Fruit fly (Drosophila melanogaster): ENCODE measurements around the gene CG32450.

CG32450 gene

dm6 chr3L:22316913-22317312, 12.7 kb upstream of the CG32450 start:
- no peak for TF ChIP-seq Vsx2 (GFP tag; optimal IDR thresholded peaks at IDR 0.05; ENCODE audit: partially characterized antibody)
- no peak for TF ChIP-seq tai (GFP tag; optimal IDR thresholded peaks at IDR 0.05)

dm6 chr3L:22337816-22338215, 8.2 kb downstream of the CG32450 start:
- TF ChIP-seq Dfd (GFP tag; optimal IDR thresholded peaks at IDR 0.05) (peak; percentile 91), ey (GFP tag; optimal IDR thresholded peaks at IDR 0.05) (no peak)

DNA sequence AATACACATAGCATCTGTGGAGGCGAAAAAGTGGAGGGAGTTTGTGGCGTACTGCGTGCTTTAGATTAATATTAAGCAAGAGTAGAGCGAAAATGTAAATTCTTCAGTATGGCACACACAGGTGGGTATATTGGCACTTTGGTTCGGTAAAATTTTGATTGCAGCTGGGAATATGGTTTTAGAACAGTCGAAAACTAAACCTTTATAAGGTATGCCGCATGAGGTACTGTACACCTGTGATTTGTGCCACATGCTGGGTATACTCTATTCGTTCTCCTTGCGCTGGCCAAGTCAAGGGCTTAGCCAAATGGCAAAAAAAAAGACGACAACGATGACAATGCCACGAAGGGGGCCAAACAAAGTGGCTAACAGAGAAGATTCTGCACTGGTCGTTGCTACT, 13.0 kb downstream of the CG32450 start:
- TF ChIP-seq pan (optimal IDR thresholded peaks at IDR 0.05) (no peak), Hr83 (GFP tag; optimal IDR thresholded peaks at IDR 0.05; ENCODE audit: poor library complexity, severe bottlenecking) (no peak), ey (GFP tag; optimal IDR thresholded peaks at IDR 0.05) (no peak), h (GFP tag; optimal IDR thresholded peaks at IDR 0.05) (no peak), Myc (optimal IDR thresholded peaks at IDR 0.05) (no peak), Dif (GFP tag; optimal IDR thresholded peaks at IDR 0.05; ENCODE audit: partially characterized antibody) (no peak), dmrt93B (GFP tag; optimal IDR thresholded peaks at IDR 0.05) (no peak), OdsH (GFP tag; optimal IDR thresholded peaks at IDR 0.05) (no peak), lola (GFP tag; optimal IDR thresholded peaks at IDR 0.05) (no peak), Rel (GFP tag; optimal IDR thresholded peaks at IDR 0.05) (no peak), Rel (tag; optimal IDR thresholded peaks at IDR 0.05) (no peak), Sp1 (GFP tag; optimal IDR thresholded peaks at IDR 0.05) (no peak), fru (GFP tag; optimal IDR thresholded peaks at IDR 0.05) (no peak), Hnf4 (GFP tag; optimal IDR thresholded peaks at IDR 0.05) (no peak)

DNA sequence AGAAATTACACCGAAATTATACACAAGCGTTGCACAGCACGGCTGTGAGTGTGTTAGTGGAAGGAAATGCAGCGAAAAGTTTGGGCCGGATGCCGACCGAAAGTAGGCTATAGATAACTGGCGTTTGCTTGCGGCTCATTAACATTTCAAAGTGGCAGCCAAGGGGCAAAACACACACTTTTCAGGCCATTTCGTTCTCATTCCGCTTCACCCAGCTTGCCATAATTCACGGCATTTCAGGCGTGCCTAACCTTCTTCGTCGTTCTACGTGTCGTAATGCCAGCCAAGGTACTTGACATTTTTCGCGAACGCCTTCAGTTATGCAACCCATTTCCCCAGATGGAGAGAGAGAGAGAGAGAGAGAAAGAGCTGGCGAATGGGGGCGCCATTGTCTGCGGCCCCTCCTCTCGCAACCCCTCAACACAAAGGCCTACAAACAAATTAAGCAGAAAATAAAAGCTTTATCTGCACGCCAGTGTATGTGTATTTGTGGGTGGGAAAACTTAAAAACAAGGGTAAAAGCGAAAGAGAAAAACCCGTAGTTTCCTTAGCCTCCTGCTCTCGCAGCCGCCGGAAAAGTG, 17.1 kb downstream of the CG32450 start:
- TF ChIP-seq Hnf4 (GFP tag; optimal IDR thresholded peaks at IDR 0.05): no peak
- peak; percentile 56 for TF ChIP-seq N (GFP tag; optimal IDR thresholded peaks at IDR 0.05)
- no peak for TF ChIP-seq Dfd (GFP tag; optimal IDR thresholded peaks at IDR 0.05)
- peak; percentile 27 for TF ChIP-seq Myc (optimal IDR thresholded peaks at IDR 0.05)
- no peak for TF ChIP-seq Dif (GFP tag; optimal IDR thresholded peaks at IDR 0.05; ENCODE audit: partially characterized antibody)
- TF ChIP-seq dmrt93B (GFP tag; optimal IDR thresholded peaks at IDR 0.05): no peak

dm6 chr3L:22349532-22349931, 20.0 kb downstream of the CG32450 start:
- TF ChIP-seq CrebA (GFP tag; optimal IDR thresholded peaks at IDR 0.05; ENCODE audit: borderline replicate concordance): no peak
- TF ChIP-seq jim (GFP tag; optimal IDR thresholded peaks at IDR 0.05): no peak
- TF ChIP-seq Dfd (GFP tag; optimal IDR thresholded peaks at IDR 0.05): no peak
- TF ChIP-seq Sp1 (GFP tag; optimal IDR thresholded peaks at IDR 0.05): no peak

DNA sequence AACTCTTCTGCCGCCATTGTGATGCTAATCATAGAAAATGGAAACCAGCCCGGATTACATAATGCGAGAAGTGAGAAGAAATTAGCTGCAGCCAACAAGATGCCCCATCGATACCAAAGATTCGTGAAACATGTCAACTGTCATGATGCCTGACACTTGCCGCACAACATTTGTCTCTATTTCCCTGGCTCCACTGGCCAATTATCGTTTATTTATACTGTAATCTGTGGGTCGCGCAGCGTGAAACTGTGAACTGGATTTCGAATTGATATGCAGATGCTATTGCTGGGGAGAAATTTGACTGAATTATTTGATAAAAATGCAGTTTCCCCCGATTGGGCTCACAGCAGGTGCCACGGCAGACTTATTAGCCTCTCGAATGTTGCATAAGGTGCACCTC, 21.1 kb downstream of the CG32450 start:
- no peak for TF ChIP-seq CG32264 (GFP tag; optimal IDR thresholded peaks at IDR 0.05)
- no peak for TF ChIP-seq pan (optimal IDR thresholded peaks at IDR 0.05)
- no peak for TF ChIP-seq sage (GFP tag; optimal IDR thresholded peaks at IDR 0.05)
- no peak for TF ChIP-seq tai (GFP tag; optimal IDR thresholded peaks at IDR 0.05)
- no peak for TF ChIP-seq Vsx2 (GFP tag; optimal IDR thresholded peaks at IDR 0.05; ENCODE audit: partially characterized antibody)
- no peak for TF ChIP-seq OdsH (GFP tag; optimal IDR thresholded peaks at IDR 0.05)
- no peak for TF ChIP-seq N (GFP tag; optimal IDR thresholded peaks at IDR 0.05)
- no peak for TF ChIP-seq Jra (GFP tag; optimal IDR thresholded peaks at IDR 0.05)
- TF ChIP-seq woc (GFP tag; optimal IDR thresholded peaks at IDR 0.05): no peak
- no peak for TF ChIP-seq GATAd (GFP tag; optimal IDR thresholded peaks at IDR 0.05)
- no peak for TF ChIP-seq dl (GFP tag; optimal IDR thresholded peaks at IDR 0.05; ENCODE audit: insufficient read depth in 1 of 2, partially characterized antibody in 2 of 2)
- no peak for TF ChIP-seq sv (GFP tag; optimal IDR thresholded peaks at IDR 0.05)
- TF ChIP-seq psq (GFP tag; optimal IDR thresholded peaks at IDR 0.05): no peak
- no peak for TF ChIP-seq Myc (optimal IDR thresholded peaks at IDR 0.05)
- no peak for TF ChIP-seq Rel (GFP tag; optimal IDR thresholded peaks at IDR 0.05)
- TF ChIP-seq Rel (tag; optimal IDR thresholded peaks at IDR 0.05): no peak
- no peak for TF ChIP-seq Hnf4 (GFP tag; optimal IDR thresholded peaks at IDR 0.05)
- no peak for TF ChIP-seq fru (GFP tag; optimal IDR thresholded peaks at IDR 0.05)
- no peak for TF ChIP-seq Hr83 (GFP tag; optimal IDR thresholded peaks at IDR 0.05; ENCODE audit: poor library complexity, severe bottlenecking)
- no peak for TF ChIP-seq CrebA (GFP tag; optimal IDR thresholded peaks at IDR 0.05; ENCODE audit: borderline replicate concordance)
- no peak for TF ChIP-seq Mio (GFP tag; optimal IDR thresholded peaks at IDR 0.05)
